Worm (Caenorhabditis elegans): ENCODE results near the gene sri-51.

ce11 chrII:3196966-3197365 lies 1.9 kb downstream of the sri-51 start, which contains the start of gene gcy-15:
- TF ChIP-seq scrt-1 (GFP tag; IDR thresholded peaks at IDR 0.05) = no peak
- TF ChIP-seq ama-1 (optimal IDR thresholded peaks at IDR 0.05) = no peak
- no peak for TF ChIP-seq tra-4 (tag; optimal IDR thresholded peaks at IDR 0.05)
- no peak for TF ChIP-seq flt-1 (GFP tag; IDR thresholded peaks at IDR 0.05)
- no peak for TF ChIP-seq sea-1 (GFP tag; conservative IDR thresholded peaks at IDR 0.05)
- no peak for TF ChIP-seq F13C5.2 (tag; optimal IDR thresholded peaks at IDR 0.05)
- TF ChIP-seq tbx-11 (GFP tag; IDR thresholded peaks at IDR 0.05) = no peak
- no peak for TF ChIP-seq pes-1 (GFP tag; IDR thresholded peaks at IDR 0.05)
- no peak for TF ChIP-seq ceh-13 (GFP tag; optimal IDR thresholded peaks at IDR 0.05)
- TF ChIP-seq aly-1 (tag; optimal IDR thresholded peaks at IDR 0.05) = no peak
- no peak for TF ChIP-seq hnd-1 (tag; optimal IDR thresholded peaks at IDR 0.05)
